Fruit fly (Drosophila melanogaster): ENCODE data around the gene BomT3.

DNA sequence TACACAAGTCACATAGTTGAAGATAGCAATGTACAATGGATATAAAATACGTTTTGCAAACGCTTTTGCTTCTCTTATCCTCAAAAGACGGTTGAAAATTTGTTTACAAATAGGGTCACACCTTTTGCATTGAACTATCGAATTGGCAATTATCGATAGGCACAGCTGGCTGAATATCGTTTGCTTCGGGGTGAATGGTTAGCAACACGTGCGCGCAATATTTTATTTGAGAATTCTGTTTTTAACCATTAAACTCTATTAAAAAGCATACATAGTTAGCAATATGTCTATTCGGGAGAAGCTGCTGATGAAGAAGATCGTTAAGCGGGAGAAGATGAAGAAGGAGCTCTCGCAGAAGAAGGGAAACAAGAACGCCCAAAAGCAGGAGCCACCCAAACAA lies 50.6 kb downstream of the BomT3 start:
- TF ChIP-seq psq (optimal IDR thresholded peaks at IDR 0.05): no peak
- no peak for TF ChIP-seq EcR (GFP tag; optimal IDR thresholded peaks at IDR 0.05)
- TF ChIP-seq usp (GFP tag; optimal IDR thresholded peaks at IDR 0.05): no peak
- TF ChIP-seq Dll (optimal IDR thresholded peaks at IDR 0.05): no peak
- no peak for TF ChIP-seq pan (optimal IDR thresholded peaks at IDR 0.05)
